Fruit fly (Drosophila melanogaster) whole organism, pupa: Measurements from ENCODE around the gene CG8034.
A peak's percentile ranks its signal among the peaks of the same experiment; 100 is the strongest.

Experiments
- CG10348 ChIP-seq: fragments of 200-800 bp; sonication (Bioruptor generic); IDR thresholded peaks from 2 replicates; pipeline ENCODE4 v1.3.6; 2022; ENCODE audit warnings: missing biosample characterization, missing genetic modification characterization
- CG12605 ChIP-seq: fragments of 200-800 bp; sonication (Bioruptor generic); IDR thresholded peaks from 2 replicates; pipeline ENCODE4 v1.3.6; 2022; ENCODE audit warnings: missing biosample characterization, missing genetic modification characterization
- CG13204 ChIP-seq: fragments of 200-800 bp; sonication (Bioruptor generic); optimal IDR thresholded peaks from 2 replicates; lab custom pipeline; 2018; ENCODE audit warnings: missing biosample characterization, mild to moderate bottlenecking, missing genetic modification characterization, moderate library complexity
- CG14655 ChIP-seq: fragments of 200-800 bp; sonication (Bioruptor generic); optimal IDR thresholded peaks from 3 replicates; lab custom pipeline; 2017; ENCODE audit warnings: mild to moderate bottlenecking, missing biosample characterization, missing genetic modification reagents, missing genetic modification characterization
- CG15710 ChIP-seq: fragments of 200-800 bp; sonication (Bioruptor generic); optimal IDR thresholded peaks from 2 replicates; lab custom pipeline; 2018; ENCODE audit warnings: missing biosample characterization, mild to moderate bottlenecking, missing genetic modification characterization, moderate library complexity
- CG17806 ChIP-seq: fragments of 200-800 bp; sonication (Bioruptor generic); optimal IDR thresholded peaks from 2 replicates; lab custom pipeline; 2018; ENCODE audit warnings: missing biosample characterization, mild to moderate bottlenecking, missing genetic modification characterization, moderate library complexity
- CG32121 ChIP-seq: fragments of 200-800 bp; sonication (Bioruptor generic); IDR thresholded peaks from 2 replicates; pipeline ENCODE4 v1.3.6; 2022; ENCODE audit warnings: missing biosample characterization, missing genetic modification characterization
- CG34367 ChIP-seq: fragments of 200-800 bp; sonication (Bioruptor generic); optimal IDR thresholded peaks from 2 replicates; lab custom pipeline; 2018; ENCODE audit warnings: missing biosample characterization, mild to moderate bottlenecking, missing genetic modification characterization
- CG4496 ChIP-seq: fragments of 200-800 bp; sonication (Bioruptor generic); IDR thresholded peaks from 3 replicates; pipeline ENCODE4 v1.3.6; 2022; ENCODE audit warnings: missing biosample characterization, missing genetic modification characterization
- CG8159 ChIP-seq: fragments of 200-800 bp; sonication (Bioruptor generic); optimal IDR thresholded peaks from 3 replicates; lab custom pipeline; 2018; ENCODE audit warnings: missing biosample characterization, mild to moderate bottlenecking, missing genetic modification characterization, moderate library complexity
- CG8301 ChIP-seq: fragments of 200-800 bp; sonication (Bioruptor generic); optimal IDR thresholded peaks from 2 replicates; lab custom pipeline; 2018; ENCODE audit warnings: missing biosample characterization, mild to moderate bottlenecking, missing genetic modification characterization
- CG9948 ChIP-seq: fragments of 200-800 bp; sonication (Bioruptor generic); optimal IDR thresholded peaks from 2 replicates; lab custom pipeline; 2018; ENCODE audit warnings: missing biosample characterization, mild to moderate bottlenecking, missing genetic modification characterization, moderate library complexity
- D1 ChIP-seq: fragments of 200-800 bp; sonication (Bioruptor generic); optimal IDR thresholded peaks from 2 replicates; lab custom pipeline; 2018; ENCODE audit warnings: missing biosample characterization, mild to moderate bottlenecking, missing genetic modification characterization, moderate library complexity
- EcR ChIP-seq: fragments of 200-800 bp; sonication (Bioruptor generic); optimal IDR thresholded peaks from 3 replicates; lab custom pipeline; 2019; ENCODE audit warnings: missing biosample characterization, missing genetic modification characterization, mild to moderate bottlenecking, moderate library complexity, missing genetic modification reagents
- Ets98B ChIP-seq: fragments of 200-800 bp; sonication (Bioruptor generic); IDR thresholded peaks from 2 replicates; pipeline ENCODE4 v1.3.6; 2022; ENCODE audit warnings: missing biosample characterization, missing genetic modification characterization
- Pif1A ChIP-seq: fragments of 200-800 bp; sonication (Bioruptor generic); optimal IDR thresholded peaks from 3 replicates; lab custom pipeline; 2016; ENCODE audit warnings: missing biosample characterization, missing genetic modification characterization
- Pif1B ChIP-seq: fragments of 200-800 bp; sonication (Bioruptor generic); optimal IDR thresholded peaks from 3 replicates; lab custom pipeline; 2016; ENCODE audit warnings: missing biosample characterization, missing genetic modification characterization
- Snoo ChIP-seq: fragments of 200-800 bp; sonication (Bioruptor generic); optimal IDR thresholded peaks from 3 replicates; lab custom pipeline; 2017; ENCODE audit warnings: missing biosample characterization, mild to moderate bottlenecking, missing genetic modification characterization, inconsistent platforms
- fd96Ca ChIP-seq: fragments of 200-800 bp; sonication (Bioruptor generic); IDR thresholded peaks from 3 replicates; pipeline ENCODE4 v1.3.6; 2022; ENCODE audit warnings: missing biosample characterization, missing genetic modification characterization
- gl ChIP-seq: fragments of 200-800 bp; sonication (Bioruptor generic); optimal IDR thresholded peaks from 2 replicates; lab custom pipeline; 2018; ENCODE audit warnings: missing biosample characterization, mild to moderate bottlenecking, missing genetic modification characterization
- rn ChIP-seq: fragments of 200-800 bp; sonication (Bioruptor generic); IDR thresholded peaks from 2 replicates; pipeline ENCODE4 v1.3.6; 2022; ENCODE audit warnings: missing biosample characterization, missing genetic modification characterization

The CG8034 gene

DNA sequence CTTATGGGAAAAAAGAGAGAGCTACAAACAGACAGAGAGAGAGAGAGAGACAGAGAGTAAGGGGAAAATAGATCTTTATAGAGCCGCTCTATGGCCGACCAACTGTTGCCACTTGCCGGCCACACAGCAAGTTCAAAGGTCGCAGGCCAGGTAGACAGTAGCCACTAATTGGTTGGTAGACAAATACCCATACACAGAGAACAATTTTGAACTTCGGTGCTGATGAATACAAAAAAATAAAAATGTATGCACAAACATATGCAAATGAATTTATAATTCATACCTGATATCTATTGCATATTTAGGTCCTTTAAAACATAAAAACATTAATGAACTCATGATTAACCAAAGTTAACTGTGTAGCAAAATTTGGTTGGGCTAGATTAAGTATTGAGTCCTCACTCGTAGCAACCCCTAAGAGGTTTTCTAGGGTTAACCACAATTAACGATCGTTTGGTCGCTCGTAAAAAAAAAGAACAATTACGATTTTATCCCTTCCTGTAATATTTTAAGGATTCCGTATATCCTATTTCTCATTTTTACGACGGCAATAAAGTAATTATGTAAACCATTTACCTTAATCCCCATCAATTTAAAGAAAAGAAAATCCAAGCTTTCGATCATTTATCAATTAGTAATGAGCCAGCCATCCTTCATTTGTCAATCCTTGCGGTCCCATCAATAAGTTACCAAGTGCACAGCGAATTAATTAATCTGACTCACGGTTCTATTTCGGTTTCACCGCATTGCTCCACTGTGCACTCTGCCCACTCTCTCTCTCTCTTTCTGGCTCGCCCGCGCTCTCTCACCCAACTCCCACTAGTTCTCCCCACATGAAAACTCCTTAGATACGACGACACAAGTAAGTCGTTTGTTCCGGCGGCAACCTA, 25.2 kb upstream of the CG8034 start:
- TF ChIP-seq CG15710 (tag; lab: Kevin White, UChicago) (no peak), CG10348 (GFP tag; lab: Robert Waterston, UW) (no peak), fd96Ca (GFP tag; lab: Robert Waterston, UW) (no peak), CG8301 (tag; lab: Kevin White, UChicago) (no peak), EcR (GFP tag; lab: Kevin White, UChicago) (no peak), D1 (tag; lab: Kevin White, UChicago) (no peak), Snoo (tag; lab: Kevin White, UChicago) (no peak), Ets98B (GFP tag; lab: Robert Waterston, UW) (no peak), CG12605 (GFP tag; lab: Robert Waterston, UW) (no peak), CG8159 (no peak), CG13204 (GFP tag; lab: Kevin White, UChicago) (no peak), Pif1A (GFP tag; lab: Kevin White, UChicago) (no peak), CG34367 (tag; lab: Kevin White, UChicago) (no peak), Pif1B (no peak), CG32121 (GFP tag; lab: Robert Waterston, UW) (no peak), CG9948 (no peak), gl (tag; lab: Kevin White, UChicago) (no peak)

DNA sequence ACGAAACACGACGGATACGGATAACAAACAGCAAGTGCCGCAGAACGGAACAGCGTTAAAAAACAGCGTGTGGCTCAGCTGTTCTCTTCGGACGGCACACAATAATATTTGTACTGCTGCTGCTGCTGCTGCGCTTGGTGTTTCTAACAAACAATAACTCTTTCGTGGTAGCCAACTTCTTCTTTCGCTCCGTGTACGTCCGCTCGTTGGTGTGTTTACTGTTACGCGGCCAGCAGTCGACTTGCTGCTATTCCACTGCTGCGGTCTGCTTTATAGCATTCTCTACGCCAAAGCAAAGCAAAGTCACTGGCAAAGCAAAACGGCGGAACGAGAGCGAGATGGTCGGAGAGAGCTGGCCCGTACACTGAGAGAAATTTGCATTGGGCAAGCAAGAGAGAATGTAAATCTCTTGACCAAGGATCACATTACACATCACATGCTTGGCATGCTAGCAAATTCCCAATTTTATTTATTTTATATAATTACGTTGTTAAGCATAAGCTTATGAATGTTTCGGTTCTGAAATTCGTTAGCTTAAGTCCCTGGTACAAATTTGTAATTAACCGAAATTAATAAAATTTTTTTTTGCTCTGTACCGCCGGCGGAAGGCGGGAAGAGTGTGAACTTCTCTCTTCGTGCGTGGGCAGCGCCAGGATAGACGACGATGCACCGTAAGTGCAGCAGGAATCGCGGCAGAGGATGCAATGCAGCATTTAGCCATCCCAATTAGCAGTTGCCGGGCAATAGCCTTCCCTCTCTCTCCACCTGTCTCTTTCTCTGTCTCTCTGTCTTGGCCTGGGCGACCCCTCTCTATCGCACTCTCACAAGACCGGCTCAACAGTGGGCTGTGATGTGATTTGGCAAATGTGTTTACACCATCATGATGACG, 24.1 kb upstream of the CG8034 start, which contains the start of gene out:
TSS of gene out (minus strand) at position 287 of the 889 bp plus-strand sequence.
- peak; percentile 85 for TF ChIP-seq gl (tag; lab: Kevin White, UChicago)
- TF ChIP-seq CG12605 (GFP tag; lab: Robert Waterston, UW), result peak; percentile 92
- TF ChIP-seq CG13204 (GFP tag; lab: Kevin White, UChicago), result peak; percentile 91
- TF ChIP-seq rn (GFP tag; lab: Robert Waterston, UW), result peak; percentile 87
- TF ChIP-seq CG17806 (tag; lab: Kevin White, UChicago), result peak; percentile 93
- TF ChIP-seq CG14655 (GFP tag; lab: Kevin White, UChicago), result peak; percentile 98
- peak; percentile 93 for TF ChIP-seq Ets98B (GFP tag; lab: Robert Waterston, UW)
- peak; percentile 90 for TF ChIP-seq D1 (tag; lab: Kevin White, UChicago)
- TF ChIP-seq CG34367 (tag; lab: Kevin White, UChicago), result peak; percentile 93
- TF ChIP-seq Snoo (tag; lab: Kevin White, UChicago), result peak; percentile 92
- TF ChIP-seq Pif1A (GFP tag; lab: Kevin White, UChicago), result peak; percentile 94
- TF ChIP-seq CG15710 (tag; lab: Kevin White, UChicago), result peak; percentile 93
- peak; percentile 91 for TF ChIP-seq Pif1B
- TF ChIP-seq CG10348 (GFP tag; lab: Robert Waterston, UW), result peak; percentile 80
- peak; percentile 97 for TF ChIP-seq CG4496
- peak; percentile 95 for TF ChIP-seq CG8301 (tag; lab: Kevin White, UChicago)
- TF ChIP-seq fd96Ca (GFP tag; lab: Robert Waterston, UW), result peak; percentile 97
- TF ChIP-seq CG8159, result peak; percentile 93
- peak; percentile 97 for TF ChIP-seq CG32121 (GFP tag; lab: Robert Waterston, UW)
- peak; percentile 43 for TF ChIP-seq EcR (GFP tag; lab: Kevin White, UChicago)
- TF ChIP-seq CG9948, result peak; percentile 94

DNA sequence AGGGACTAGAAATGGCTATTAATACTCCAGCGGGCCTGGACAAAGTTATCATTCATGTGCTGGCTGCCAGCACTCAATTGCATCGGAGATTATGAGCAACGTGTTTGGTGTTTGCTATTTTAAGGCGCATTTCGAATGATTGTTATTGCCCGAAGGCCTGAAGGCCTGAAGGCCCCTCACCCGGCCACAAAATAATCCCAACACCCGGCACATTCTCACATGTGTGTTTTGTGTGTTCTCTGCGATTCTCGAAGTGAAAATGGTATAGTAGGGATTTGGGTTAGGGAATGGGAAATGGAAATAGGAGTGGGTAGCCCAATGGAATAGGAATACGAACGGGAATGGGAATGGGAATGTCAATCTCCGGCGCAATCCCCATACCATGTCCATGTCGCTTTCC, 21.0 kb upstream of the CG8034 start:
- TF ChIP-seq Pif1A (GFP tag; lab: Kevin White, UChicago) (no peak), EcR (GFP tag; lab: Kevin White, UChicago) (no peak), Snoo (tag; lab: Kevin White, UChicago) (no peak)

DNA sequence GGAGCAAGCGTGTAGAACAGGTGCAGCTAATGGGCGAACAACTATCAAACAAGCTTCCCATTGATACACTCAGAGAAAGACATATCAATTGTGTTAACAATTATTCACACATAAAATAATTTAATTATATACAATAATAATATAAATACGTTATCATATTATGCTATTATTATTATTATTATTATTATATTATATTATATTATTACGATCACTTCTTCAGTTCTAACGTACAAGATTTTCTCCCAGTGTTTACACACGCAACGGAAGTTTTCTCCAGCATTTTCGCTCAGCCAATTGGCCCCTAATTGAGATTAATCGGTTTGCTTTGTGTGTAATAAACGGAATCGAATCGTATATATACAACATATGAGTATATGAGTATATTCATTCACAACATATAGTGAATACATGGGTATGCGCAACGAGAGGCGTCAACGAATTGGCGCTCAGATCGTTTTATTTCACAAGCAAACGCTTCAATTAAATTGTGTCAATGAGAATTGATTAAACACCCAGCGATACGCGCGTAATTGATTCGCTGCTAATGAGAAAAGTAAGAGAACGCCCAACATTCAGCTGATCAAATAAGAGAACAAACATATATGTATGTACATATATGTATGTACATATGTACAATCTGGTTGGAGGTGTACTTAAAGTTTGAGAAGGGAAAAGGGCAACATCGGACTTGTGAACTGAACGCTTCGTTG, 19.3 kb upstream of the CG8034 start:
- TF ChIP-seq CG13204 (GFP tag; lab: Kevin White, UChicago) (no peak), fd96Ca (GFP tag; lab: Robert Waterston, UW) (no peak), CG17806 (tag; lab: Kevin White, UChicago) (peak; percentile 66), EcR (GFP tag; lab: Kevin White, UChicago) (no peak), CG34367 (tag; lab: Kevin White, UChicago) (peak; percentile 23), CG32121 (GFP tag; lab: Robert Waterston, UW) (peak; percentile 36; the same call in 1 of the 2 replicates), CG8159 (peak; percentile 60), Ets98B (GFP tag; lab: Robert Waterston, UW) (peak; percentile 26; the same call in 1 of the 2 replicates), CG4496 (no peak; the same call in 2 of the 3 replicates), CG9948 (peak; percentile 58), Snoo (tag; lab: Kevin White, UChicago) (peak; percentile 33), CG15710 (tag; lab: Kevin White, UChicago) (peak; percentile 55), Pif1A (GFP tag; lab: Kevin White, UChicago) (no peak), CG12605 (GFP tag; lab: Robert Waterston, UW) (peak; percentile 27; the same call in 1 of the 2 replicates), D1 (tag; lab: Kevin White, UChicago) (peak; percentile 1), rn (GFP tag; lab: Robert Waterston, UW) (no peak), CG8301 (tag; lab: Kevin White, UChicago) (peak; percentile 38), gl (tag; lab: Kevin White, UChicago) (no peak), Pif1B (peak; percentile 19), CG10348 (GFP tag; lab: Robert Waterston, UW) (no peak), CG14655 (GFP tag; lab: Kevin White, UChicago) (peak; percentile 70)
